Worm (Caenorhabditis elegans): Measurements from ENCODE around the gene irld-51.

irld-51 gene

ce11 chrII:2925806-2926558 lies 26.5 kb downstream of the irld-51 start:
- no peak for TF ChIP-seq peb-1 (tag; optimal IDR thresholded peaks at IDR 0.05)

ce11 chrII:2925032-2925431 lies 27.5 kb downstream of the irld-51 start:
- no peak for TF ChIP-seq lin-11 (tag; optimal IDR thresholded peaks at IDR 0.05)
- no peak for TF ChIP-seq Y55F3AM.14 (GFP tag; optimal IDR thresholded peaks at IDR 0.05)
- TF ChIP-seq ztf-11 (tag; optimal IDR thresholded peaks at IDR 0.05), result no peak
- no peak for TF ChIP-seq peb-1 (tag; optimal IDR thresholded peaks at IDR 0.05)

ce11 chrII:2923617-2924016 lies 28.9 kb downstream of the irld-51 start, which contains the start of gene ZK355.2:
ZK355.2 (plus strand) TSS chrII:2923917.
- TF ChIP-seq ceh-82 (tag; optimal IDR thresholded peaks at IDR 0.05) (no peak), elt-3 (tag; optimal IDR thresholded peaks at IDR 0.05) (no peak), zag-1 (tag; optimal IDR thresholded peaks at IDR 0.05) (no peak), dmd-4 (tag; optimal IDR thresholded peaks at IDR 0.05) (no peak), fos-1 (tag; optimal IDR thresholded peaks at IDR 0.05) (peak; percentile 5), lin-39 (tag; optimal IDR thresholded peaks at IDR 0.05) (no peak)

- TF ChIP-seq crh-2 (tag; optimal IDR thresholded peaks at IDR 0.05) (no peak), lsy-2 (tag; optimal IDR thresholded peaks at IDR 0.05) (no peak), sma-3 (GFP tag; optimal IDR thresholded peaks at IDR 0.05) (no peak)
These were observed 29.7 kb downstream of the irld-51 start for ce11 chrII:2922782-2923181.

- TF ChIP-seq unc-55 (GFP tag; optimal IDR thresholded peaks at IDR 0.05), result no peak
- TF ChIP-seq fos-1 (tag; optimal IDR thresholded peaks at IDR 0.05), result peak; percentile 41
- no peak for TF ChIP-seq ama-1 (optimal IDR thresholded peaks at IDR 0.05)
- TF ChIP-seq crh-2 (tag; optimal IDR thresholded peaks at IDR 0.05), result peak; percentile 42
- TF ChIP-seq lin-11 (tag; optimal IDR thresholded peaks at IDR 0.05), result no peak
- no peak for TF ChIP-seq ztf-11 (tag; optimal IDR thresholded peaks at IDR 0.05)
These were observed 30.2 kb downstream of the irld-51 start for ce11 chrII:2922359-2922758.

- TF ChIP-seq nhr-10 (tag; optimal IDR thresholded peaks at IDR 0.05), result no peak
- TF ChIP-seq nhr-77 (tag; optimal IDR thresholded peaks at IDR 0.05), result no peak
- no peak for TF ChIP-seq R02D3.7 (tag; optimal IDR thresholded peaks at IDR 0.05)
- no peak for TF ChIP-seq skn-1 (tag; optimal IDR thresholded peaks at IDR 0.05)
- no peak for TF ChIP-seq ceh-82 (tag; optimal IDR thresholded peaks at IDR 0.05)
- TF ChIP-seq F13H6.1 (tag; optimal IDR thresholded peaks at IDR 0.05), result no peak
These were observed 30.7 kb downstream of the irld-51 start for ce11 chrII:2921860-2922259.

ce11 chrII:2920817-2921458 lies 31.6 kb downstream of the irld-51 start:
- TF ChIP-seq blmp-1 (tag; optimal IDR thresholded peaks at IDR 0.05; ENCODE audit: insufficient read depth) (no peak), zag-1 (tag; optimal IDR thresholded peaks at IDR 0.05) (no peak), nhr-6 (tag; optimal IDR thresholded peaks at IDR 0.05) (no peak), nhr-21 (tag; optimal IDR thresholded peaks at IDR 0.05) (no peak), nhr-10 (tag; optimal IDR thresholded peaks at IDR 0.05) (no peak), snpc-4 (tag; optimal IDR thresholded peaks at IDR 0.05) (no peak), ceh-82 (tag; optimal IDR thresholded peaks at IDR 0.05) (no peak), mbf-1 (tag; optimal IDR thresholded peaks at IDR 0.05) (no peak), dmd-4 (tag; optimal IDR thresholded peaks at IDR 0.05) (no peak), alr-1 (tag; optimal IDR thresholded peaks at IDR 0.05) (no peak), sem-4 (tag; optimal IDR thresholded peaks at IDR 0.05) (no peak), mab-5 (tag; optimal IDR thresholded peaks at IDR 0.05) (no peak), lin-39 (tag; optimal IDR thresholded peaks at IDR 0.05) (no peak), ZK546.5 (tag; optimal IDR thresholded peaks at IDR 0.05) (no peak), Y55F3AM.14 (GFP tag; optimal IDR thresholded peaks at IDR 0.05) (no peak), nhr-12 (tag; optimal IDR thresholded peaks at IDR 0.05) (no peak), lin-11 (tag; optimal IDR thresholded peaks at IDR 0.05) (peak; percentile 6), peb-1 (tag; optimal IDR thresholded peaks at IDR 0.05) (no peak), ztf-11 (tag; optimal IDR thresholded peaks at IDR 0.05) (no peak), egl-27 (tag; optimal IDR thresholded peaks at IDR 0.05) (no peak), gmeb-1 (tag; optimal IDR thresholded peaks at IDR 0.05) (peak; percentile 27), fos-1 (tag; optimal IDR thresholded peaks at IDR 0.05) (peak; percentile 61), nhr-129 (tag; optimal IDR thresholded peaks at IDR 0.05) (peak; percentile 48), ztf-1 (GFP tag; conservative IDR thresholded peaks at IDR 0.05) (no peak), crh-2 (tag; optimal IDR thresholded peaks at IDR 0.05) (peak; percentile 28), sma-9 (GFP tag; optimal IDR thresholded peaks at IDR 0.05) (peak; percentile 52), sma-9 (tag; optimal IDR thresholded peaks at IDR 0.05) (no peak), nhr-25 (tag; optimal IDR thresholded peaks at IDR 0.05) (peak; percentile 35), ama-1 (optimal IDR thresholded peaks at IDR 0.05) (no peak), aly-2 (tag; optimal IDR thresholded peaks at IDR 0.05) (no peak), skn-1 (tag; optimal IDR thresholded peaks at IDR 0.05) (no peak)

All from whole organism, L2 larva.